Worm (Caenorhabditis elegans): Measurements from ENCODE around the gene srlf-14.

Gene srlf-14

DNA sequence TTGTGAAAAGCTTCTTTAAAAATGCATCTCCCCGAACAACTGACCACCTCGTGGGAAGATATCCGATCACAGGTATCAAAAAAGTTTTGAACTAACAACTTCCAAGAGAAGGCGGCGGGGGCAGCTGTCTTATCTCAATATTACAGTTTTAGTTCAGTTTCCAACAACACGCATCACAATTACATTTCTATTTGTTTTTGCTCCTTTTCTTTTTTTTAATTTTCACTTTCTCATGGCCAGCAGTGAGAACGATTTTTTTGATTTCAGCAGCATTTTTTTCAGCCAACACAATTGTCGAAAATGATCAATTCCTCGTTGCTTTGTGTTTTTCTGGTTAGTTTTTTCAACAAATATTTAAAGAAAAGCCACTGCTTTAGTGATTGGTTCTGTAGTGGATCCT is 18.9 kb upstream of the srlf-14 start, which contains the start of gene ZK593.2:
TSS of gene ZK593.2 (plus strand) at position 301 of the 400 bp plus-strand sequence.
- TF ChIP-seq ceh-82 (tag; optimal IDR thresholded peaks at IDR 0.05) (no peak), nhr-77 (tag; optimal IDR thresholded peaks at IDR 0.05) (no peak), nhr-76 (tag; optimal IDR thresholded peaks at IDR 0.05) (no peak), sox-4 (tag; optimal IDR thresholded peaks at IDR 0.05) (no peak), mep-1 (tag; optimal IDR thresholded peaks at IDR 0.05) (no peak), ceh-88 (GFP tag; IDR thresholded peaks at IDR 0.05) (no peak), swsn-7 (tag; optimal IDR thresholded peaks at IDR 0.05) (no peak), pag-3 (tag; optimal IDR thresholded peaks at IDR 0.05; ENCODE audit: borderline replicate concordance, insufficient read depth) (no peak), nhr-20 (tag; optimal IDR thresholded peaks at IDR 0.05) (no peak), ztf-11 (tag; optimal IDR thresholded peaks at IDR 0.05) (no peak), fkh-4 (tag; optimal IDR thresholded peaks at IDR 0.05; ENCODE audit: borderline replicate concordance) (no peak), lin-14 (GFP tag; optimal IDR thresholded peaks at IDR 0.05) (no peak), hlh-17 (GFP tag; optimal IDR thresholded peaks at IDR 0.05; ENCODE audit: borderline replicate concordance) (no peak), ceh-90 (tag; optimal IDR thresholded peaks at IDR 0.05) (no peak), mdl-1 (tag; optimal IDR thresholded peaks at IDR 0.05) (no peak)

ce11 chrIV:10909708-10910107 is 15.6 kb upstream of the srlf-14 start, which contains the start of gene pyk-2:
Gene pyk-2, plus strand, starts transcription at chrIV:10909913.
- TF ChIP-seq fkh-4 (tag; optimal IDR thresholded peaks at IDR 0.05; ENCODE audit: borderline replicate concordance) (no peak), snpc-4 (tag; optimal IDR thresholded peaks at IDR 0.05) (no peak), elt-2 (tag; optimal IDR thresholded peaks at IDR 0.05) (peak; percentile 49), dsc-1 (tag; optimal IDR thresholded peaks at IDR 0.05) (no peak), nhr-85 (tag) (peak; percentile 88), snu-23 (GFP tag; optimal IDR thresholded peaks at IDR 0.05) (peak; percentile 64), nhr-90 (tag; optimal IDR thresholded peaks at IDR 0.05; ENCODE audit: poor library complexity) (peak; percentile 22), jun-1 (tag; optimal IDR thresholded peaks at IDR 0.05) (no peak), nhr-71 (tag; optimal IDR thresholded peaks at IDR 0.05) (peak; percentile 56), aly-2 (tag; optimal IDR thresholded peaks at IDR 0.05) (no peak), elt-3 (tag; optimal IDR thresholded peaks at IDR 0.05) (peak in 3 of 6 experiments; percentile 29 to 65 (median 64)), fkh-8 (tag; optimal IDR thresholded peaks at IDR 0.05) (no peak), lin-35 (GFP tag; optimal IDR thresholded peaks at IDR 0.05) (peak in 1 of 2 experiments; percentile 29), unc-98 (GFP tag; IDR thresholded peaks at IDR 0.05) (no peak), nhr-19 (GFP tag; conservative IDR thresholded peaks at IDR 0.05) (peak; percentile 26), aha-1 (tag; optimal IDR thresholded peaks at IDR 0.05) (no peak), tbx-2 (tag; optimal IDR thresholded peaks at IDR 0.05) (peak; percentile 19), lin-39 (tag; optimal IDR thresholded peaks at IDR 0.05) (no peak), unc-130 (tag; optimal IDR thresholded peaks at IDR 0.05) (no peak), lin-14 (GFP tag; optimal IDR thresholded peaks at IDR 0.05) (peak; percentile 59), ets-5 (GFP tag; IDR thresholded peaks at IDR 0.05) (no peak), efl-1 (optimal IDR thresholded peaks at IDR 0.05) (no peak), efl-1 (GFP tag; optimal IDR thresholded peaks at IDR 0.05 in 1 of 2) (peak in 1 of 2 experiments; percentile 75), alr-1 (tag; optimal IDR thresholded peaks at IDR 0.05; ENCODE audit: borderline replicate concordance) (no peak), lir-3 (tag; optimal IDR thresholded peaks at IDR 0.05; ENCODE audit: poor library complexity) (no peak), nhr-20 (tag; optimal IDR thresholded peaks at IDR 0.05) (peak; percentile 69)

- no peak for TF ChIP-seq fkh-10 (GFP tag; optimal IDR thresholded peaks at IDR 0.05)
- TF ChIP-seq rnt-1 (tag; optimal IDR thresholded peaks at IDR 0.05), result no peak
- TF ChIP-seq elt-2 (tag; optimal IDR thresholded peaks at IDR 0.05), result no peak
- TF ChIP-seq ztf-4 (tag; optimal IDR thresholded peaks at IDR 0.05), result no peak
- TF ChIP-seq pax-3 (tag; optimal IDR thresholded peaks at IDR 0.05), result no peak
- TF ChIP-seq ceh-90 (tag; optimal IDR thresholded peaks at IDR 0.05), result no peak
- TF ChIP-seq mdl-1 (tag; optimal IDR thresholded peaks at IDR 0.05), result no peak
- TF ChIP-seq egl-27 (tag; optimal IDR thresholded peaks at IDR 0.05), result no peak
- no peak for TF ChIP-seq vab-15 (tag; optimal IDR thresholded peaks at IDR 0.05)
- no peak for TF ChIP-seq unc-62 (GFP tag; optimal IDR thresholded peaks at IDR 0.05)
- TF ChIP-seq C04F5.9 (tag; optimal IDR thresholded peaks at IDR 0.05), result no peak
- no peak for TF ChIP-seq skn-1 (tag; optimal IDR thresholded peaks at IDR 0.05)
- no peak for TF ChIP-seq nhr-28 (tag; optimal IDR thresholded peaks at IDR 0.05)
- TF ChIP-seq tlp-1 (tag; optimal IDR thresholded peaks at IDR 0.05), result no peak
- no peak for TF ChIP-seq nhr-84 (tag; optimal IDR thresholded peaks at IDR 0.05)
- TF ChIP-seq snu-23 (GFP tag; optimal IDR thresholded peaks at IDR 0.05), result no peak
Observed at ce11 chrIV:10909206-10909605, 15.1 kb upstream of the srlf-14 start, which contains the start of gene ZK596.2. Gene ZK596.2, minus strand, starts transcription at chrIV:10909306.

All from whole organism, L1 larva.